Worm (Caenorhabditis elegans): ENCODE results near the gene klp-6.
A peak's percentile ranks its signal among the peaks of the same experiment; 100 is the strongest.

klp-6 gene

DNA sequence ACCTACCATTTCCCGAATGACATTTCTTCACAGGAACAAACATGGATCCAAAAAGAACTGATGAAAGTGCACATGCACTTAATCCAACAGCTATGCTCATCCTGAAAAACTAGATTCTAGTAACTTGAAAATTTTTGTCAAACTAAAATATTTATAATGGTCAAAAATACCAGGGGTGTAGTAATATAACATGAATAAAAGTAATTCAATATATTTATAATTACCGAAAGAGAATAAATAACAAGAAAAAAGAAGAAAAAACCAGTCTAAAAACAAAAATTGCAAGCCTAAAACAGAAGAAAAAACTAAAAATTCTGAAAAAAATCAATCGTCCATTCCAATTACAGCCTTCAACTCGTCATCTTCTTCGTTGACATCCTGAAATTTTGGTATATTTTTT is 26.1 kb upstream of the klp-6 start, which contains the start of gene R144.6:
Gene R144.6, minus strand, starts transcription at position 101 of the 400 bp plus-strand sequence.
- TF ChIP-seq scrt-1 (GFP tag; IDR thresholded peaks at IDR 0.05): no peak
- TF ChIP-seq aly-1 (tag; optimal IDR thresholded peaks at IDR 0.05): no peak
- no peak for TF ChIP-seq B0310.2 (tag; optimal IDR thresholded peaks at IDR 0.05)
- no peak for TF ChIP-seq hnd-1 (tag; optimal IDR thresholded peaks at IDR 0.05)
- no peak for TF ChIP-seq tbx-11 (GFP tag; IDR thresholded peaks at IDR 0.05)
- TF ChIP-seq hmg-4 (GFP tag; optimal IDR thresholded peaks at IDR 0.05): no peak
- no peak for TF ChIP-seq F13C5.2 (tag; optimal IDR thresholded peaks at IDR 0.05)
- TF ChIP-seq ama-1 (optimal IDR thresholded peaks at IDR 0.05): no peak
- TF ChIP-seq ceh-13 (GFP tag; optimal IDR thresholded peaks at IDR 0.05): no peak
- no peak for TF ChIP-seq pes-1 (GFP tag; IDR thresholded peaks at IDR 0.05)
- no peak for TF ChIP-seq ceh-36 (tag; optimal IDR thresholded peaks at IDR 0.05)
- no peak for TF ChIP-seq ets-7 (tag; optimal IDR thresholded peaks at IDR 0.05)
- TF ChIP-seq tbx-37 (GFP tag; conservative IDR thresholded peaks at IDR 0.05): no peak
- TF ChIP-seq hmbx-1 (tag; optimal IDR thresholded peaks at IDR 0.05): no peak
- TF ChIP-seq tra-4 (tag; optimal IDR thresholded peaks at IDR 0.05): no peak
- TF ChIP-seq flt-1 (GFP tag; IDR thresholded peaks at IDR 0.05): no peak
- TF ChIP-seq sea-1 (GFP tag; conservative IDR thresholded peaks at IDR 0.05): no peak

DNA sequence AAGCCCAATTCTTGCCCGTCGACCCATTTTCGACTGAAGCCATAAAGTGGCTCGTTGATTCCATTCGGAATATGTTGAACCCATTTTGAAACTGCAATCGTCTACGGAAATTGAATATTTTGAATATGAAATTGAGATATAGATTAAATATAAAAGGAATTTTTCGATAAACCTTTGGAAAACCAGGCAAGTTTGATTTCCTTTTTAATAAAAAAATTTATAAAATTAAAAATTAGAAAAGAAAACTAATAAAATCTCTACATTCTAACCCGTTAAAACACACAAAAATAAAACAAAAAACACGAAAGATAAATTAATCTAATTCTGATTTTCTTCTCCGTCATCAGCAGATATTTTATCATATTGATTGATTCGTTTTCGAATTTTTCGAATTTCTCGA is 23.8 kb upstream of the klp-6 start, which contains the start of gene R144.12:
Gene R144.12, minus strand, starts transcription at position 101 of the 400 bp plus-strand sequence.
- TF ChIP-seq hmg-4 (GFP tag; optimal IDR thresholded peaks at IDR 0.05) (no peak), tra-4 (tag; optimal IDR thresholded peaks at IDR 0.05) (no peak), pes-1 (GFP tag; IDR thresholded peaks at IDR 0.05) (no peak), hnd-1 (tag; optimal IDR thresholded peaks at IDR 0.05) (no peak), ets-7 (tag; optimal IDR thresholded peaks at IDR 0.05) (no peak), B0310.2 (tag; optimal IDR thresholded peaks at IDR 0.05) (no peak), aly-1 (tag; optimal IDR thresholded peaks at IDR 0.05) (no peak), hmbx-1 (tag; optimal IDR thresholded peaks at IDR 0.05) (no peak), sea-1 (GFP tag; conservative IDR thresholded peaks at IDR 0.05) (no peak)

DNA sequence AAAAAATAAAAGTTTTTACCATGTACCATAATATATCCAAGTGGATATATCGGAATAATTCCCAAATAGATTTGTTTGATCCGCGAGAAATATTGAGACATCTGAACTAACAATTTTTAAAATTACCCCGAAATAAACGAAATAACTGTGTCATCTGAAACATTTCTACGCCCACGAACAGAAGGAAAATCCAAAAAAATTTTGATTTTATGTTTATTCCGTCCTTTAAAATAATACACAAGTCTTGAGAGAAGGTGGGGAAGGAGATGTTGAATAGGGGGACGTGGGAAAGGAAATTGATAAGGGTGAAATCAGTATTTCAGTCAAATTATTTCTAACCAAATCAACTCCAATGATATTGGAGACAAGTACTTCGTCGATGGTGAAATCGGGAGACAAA is 22.0 kb upstream of the klp-6 start, which contains the start of gene R144.11:
Gene R144.11, minus strand, starts transcription at position 101 of the 400 bp plus-strand sequence.
- TF ChIP-seq ama-1 (optimal IDR thresholded peaks at IDR 0.05) (no peak), ceh-36 (tag; optimal IDR thresholded peaks at IDR 0.05) (no peak), B0310.2 (tag; optimal IDR thresholded peaks at IDR 0.05) (no peak), pes-1 (GFP tag; IDR thresholded peaks at IDR 0.05) (no peak), aly-1 (tag; optimal IDR thresholded peaks at IDR 0.05) (no peak)

DNA sequence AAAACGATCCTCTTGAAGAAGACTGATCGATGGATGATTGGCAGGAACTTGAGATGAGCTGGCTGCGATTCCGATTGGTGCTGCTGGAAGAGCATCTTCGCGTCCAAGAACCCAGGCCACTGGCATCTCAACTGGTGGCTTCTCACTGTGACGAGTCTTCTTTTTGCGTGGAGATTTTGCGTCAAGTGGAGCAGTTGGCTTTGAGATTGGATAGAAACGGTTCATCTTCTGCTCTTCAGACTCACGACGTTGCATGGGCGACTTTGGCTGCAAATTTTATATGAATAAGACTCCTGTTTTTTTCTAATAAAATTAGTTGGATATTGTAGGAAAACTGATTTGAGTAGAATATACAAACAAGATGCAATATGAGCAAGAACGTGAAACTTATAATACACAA is 20.0 kb upstream of the klp-6 start:
- no peak for TF ChIP-seq pes-1 (GFP tag; IDR thresholded peaks at IDR 0.05)
- no peak for TF ChIP-seq ets-7 (tag; optimal IDR thresholded peaks at IDR 0.05)
- no peak for TF ChIP-seq ceh-36 (tag; optimal IDR thresholded peaks at IDR 0.05)
- TF ChIP-seq scrt-1 (GFP tag; IDR thresholded peaks at IDR 0.05): no peak
- TF ChIP-seq hmg-4 (GFP tag; optimal IDR thresholded peaks at IDR 0.05): no peak
- TF ChIP-seq sea-1 (GFP tag; conservative IDR thresholded peaks at IDR 0.05): no peak
- no peak for TF ChIP-seq aly-1 (tag; optimal IDR thresholded peaks at IDR 0.05)
- TF ChIP-seq ama-1 (optimal IDR thresholded peaks at IDR 0.05): no peak
- no peak for TF ChIP-seq tbx-37 (GFP tag; conservative IDR thresholded peaks at IDR 0.05)
- TF ChIP-seq tra-4 (tag; optimal IDR thresholded peaks at IDR 0.05): no peak
- no peak for TF ChIP-seq F13C5.2 (tag; optimal IDR thresholded peaks at IDR 0.05)
- TF ChIP-seq ceh-13 (GFP tag; optimal IDR thresholded peaks at IDR 0.05): no peak
- no peak for TF ChIP-seq tbx-11 (GFP tag; IDR thresholded peaks at IDR 0.05)
- no peak for TF ChIP-seq hmbx-1 (tag; optimal IDR thresholded peaks at IDR 0.05)
- no peak for TF ChIP-seq flt-1 (GFP tag; IDR thresholded peaks at IDR 0.05)

DNA sequence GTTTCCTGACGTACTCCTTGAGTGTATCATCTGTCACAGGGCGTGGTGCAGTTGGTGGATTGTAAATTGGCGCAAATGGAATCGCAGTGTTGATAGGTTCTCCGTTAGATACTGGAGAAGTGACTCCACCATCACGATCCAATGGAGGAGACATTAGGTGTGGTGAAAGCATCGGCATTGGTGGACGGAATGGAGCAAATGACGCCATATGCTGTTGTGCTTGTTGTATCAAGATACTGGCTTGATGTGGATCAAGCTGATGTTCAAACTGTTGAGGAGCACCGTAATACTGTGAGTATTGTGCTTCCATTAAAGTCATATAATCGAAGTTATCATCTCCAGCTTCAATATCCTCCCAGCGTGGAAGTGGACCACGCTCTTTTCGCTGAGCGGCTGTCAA is 18.3 kb upstream of the klp-6 start:
- TF ChIP-seq ceh-13 (GFP tag; optimal IDR thresholded peaks at IDR 0.05): no peak
- no peak for TF ChIP-seq ets-7 (tag; optimal IDR thresholded peaks at IDR 0.05)
- TF ChIP-seq tra-4 (tag; optimal IDR thresholded peaks at IDR 0.05): no peak
- TF ChIP-seq pes-1 (GFP tag; IDR thresholded peaks at IDR 0.05): no peak
- no peak for TF ChIP-seq tbx-11 (GFP tag; IDR thresholded peaks at IDR 0.05)
- TF ChIP-seq ama-1 (optimal IDR thresholded peaks at IDR 0.05): no peak
- TF ChIP-seq aly-1 (tag; optimal IDR thresholded peaks at IDR 0.05): no peak
- TF ChIP-seq sea-1 (GFP tag; conservative IDR thresholded peaks at IDR 0.05): no peak
- TF ChIP-seq hnd-1 (tag; optimal IDR thresholded peaks at IDR 0.05): no peak
- no peak for TF ChIP-seq hmg-4 (GFP tag; optimal IDR thresholded peaks at IDR 0.05)

DNA sequence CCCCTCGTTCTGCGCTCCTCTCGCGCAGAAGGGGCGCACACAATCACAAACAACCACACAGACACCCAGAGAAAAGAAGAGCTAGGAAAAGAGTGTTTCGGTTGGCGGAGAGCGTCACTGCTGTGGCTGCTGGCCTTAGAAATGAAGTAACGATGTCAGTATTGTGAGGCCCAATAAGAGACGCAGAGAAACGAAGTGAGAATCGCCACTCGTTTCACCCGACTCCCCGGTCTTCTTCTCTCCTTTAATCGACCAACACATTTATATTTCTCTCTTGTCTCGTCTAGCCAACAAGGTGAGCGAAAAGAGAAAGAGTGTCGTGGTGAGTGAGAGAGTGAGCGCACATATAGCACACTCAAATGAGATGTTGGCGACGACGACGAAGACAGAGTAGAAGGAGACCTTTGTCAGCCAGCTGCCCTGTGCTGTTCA is 16.8 kb upstream of the klp-6 start:
- TF ChIP-seq hmg-4 (GFP tag; optimal IDR thresholded peaks at IDR 0.05): peak; percentile 88
- TF ChIP-seq pes-1 (GFP tag; IDR thresholded peaks at IDR 0.05): peak; percentile 48; the same call in 1 of the 2 replicates
- TF ChIP-seq tbx-11 (GFP tag; IDR thresholded peaks at IDR 0.05): 0 out of 2 replicates have a peak, but pooled peaks have one; percentile 3
- TF ChIP-seq flt-1 (GFP tag; IDR thresholded peaks at IDR 0.05): no peak
- TF ChIP-seq scrt-1 (GFP tag; IDR thresholded peaks at IDR 0.05): peak; percentile 14; the same call in 1 of the 2 replicates
- no peak for TF ChIP-seq B0310.2 (tag; optimal IDR thresholded peaks at IDR 0.05)
- TF ChIP-seq ceh-36 (tag; optimal IDR thresholded peaks at IDR 0.05): no peak
- peak; percentile 74 for TF ChIP-seq F13C5.2 (tag; optimal IDR thresholded peaks at IDR 0.05)
- TF ChIP-seq aly-1 (tag; optimal IDR thresholded peaks at IDR 0.05): peak; percentile 64
- TF ChIP-seq sea-1 (GFP tag; conservative IDR thresholded peaks at IDR 0.05): 0 out of 2 replicates have a peak, but pooled peaks have one; percentile 39

DNA sequence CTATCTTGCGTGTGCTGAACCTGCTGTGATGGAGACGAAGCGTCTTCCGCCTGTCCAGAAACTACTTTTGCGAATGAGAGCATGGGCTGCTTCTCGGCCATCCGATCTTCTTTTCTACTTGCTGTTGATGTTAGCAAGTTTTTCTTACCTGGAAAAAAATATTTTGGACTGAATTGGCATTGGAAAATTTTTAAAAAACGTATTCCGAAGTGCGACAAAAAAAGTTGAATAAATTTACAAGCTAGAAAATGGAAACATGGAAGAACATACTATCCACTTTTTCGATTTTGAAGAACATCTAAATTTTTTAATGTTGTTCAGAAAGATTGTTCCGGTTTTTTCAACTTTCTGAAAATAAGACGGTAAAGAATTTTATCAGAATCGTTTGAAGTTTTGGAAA is 13.2 kb upstream of the klp-6 start, which contains the start of gene larp-1:
Gene larp-1, minus strand, starts transcription at position 101 of the 400 bp plus-strand sequence.
- no peak for TF ChIP-seq ets-7 (tag; optimal IDR thresholded peaks at IDR 0.05)
- no peak for TF ChIP-seq scrt-1 (GFP tag; IDR thresholded peaks at IDR 0.05)

DNA sequence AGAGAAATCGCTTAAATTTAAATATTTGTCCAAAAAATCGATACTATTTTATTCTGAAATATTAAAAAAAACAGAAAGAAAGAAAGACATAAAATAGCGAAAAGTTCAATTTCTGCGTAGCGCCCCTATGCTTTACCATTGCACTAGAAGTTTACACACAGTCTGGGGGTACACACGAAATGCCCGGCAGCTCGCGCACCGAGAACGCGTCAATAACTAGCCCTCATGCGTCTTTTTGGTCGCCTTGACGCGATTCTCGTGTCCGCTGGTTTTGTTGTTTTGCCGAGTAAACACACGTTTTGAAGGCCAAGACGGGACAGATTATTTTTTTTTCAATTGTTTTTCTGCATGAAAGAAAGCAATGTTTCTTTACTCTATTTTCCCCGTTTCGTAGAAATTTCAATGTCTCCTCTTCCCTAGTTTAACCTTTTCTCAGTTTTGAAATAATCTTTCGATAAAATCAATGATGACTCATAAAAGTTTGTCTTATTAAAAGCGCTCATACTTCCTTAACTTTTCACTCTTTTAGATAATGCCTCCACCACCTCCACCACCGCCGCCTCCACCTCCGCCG is 12.5 kb upstream of the klp-6 start, which contains the start of gene wip-1:
Gene wip-1, plus strand, starts transcription at position 524 of the 574 bp plus-strand sequence.
- TF ChIP-seq ets-7 (tag; optimal IDR thresholded peaks at IDR 0.05) (peak; percentile 44), flt-1 (GFP tag; IDR thresholded peaks at IDR 0.05) (peak; percentile 75), sea-1 (GFP tag; conservative IDR thresholded peaks at IDR 0.05) (0 out of 2 replicates have a peak, but pooled peaks have one; percentile 35), ceh-36 (tag; optimal IDR thresholded peaks at IDR 0.05) (no peak), ceh-13 (GFP tag; optimal IDR thresholded peaks at IDR 0.05) (peak; percentile 22), tbx-37 (GFP tag; conservative IDR thresholded peaks at IDR 0.05) (peak; percentile 67; the same call in 1 of the 2 replicates), pes-1 (GFP tag; IDR thresholded peaks at IDR 0.05) (peak; percentile 77), B0310.2 (tag; optimal IDR thresholded peaks at IDR 0.05) (no peak), F13C5.2 (tag; optimal IDR thresholded peaks at IDR 0.05) (peak; percentile 93), hnd-1 (tag; optimal IDR thresholded peaks at IDR 0.05) (no peak), tbx-11 (GFP tag; IDR thresholded peaks at IDR 0.05) (peak; percentile 67), scrt-1 (GFP tag; IDR thresholded peaks at IDR 0.05) (peak; percentile 65), hmbx-1 (tag; optimal IDR thresholded peaks at IDR 0.05) (no peak), ama-1 (optimal IDR thresholded peaks at IDR 0.05) (no peak), aly-1 (tag; optimal IDR thresholded peaks at IDR 0.05) (peak; percentile 56), tra-4 (tag; optimal IDR thresholded peaks at IDR 0.05) (peak; percentile 65), hmg-4 (GFP tag; optimal IDR thresholded peaks at IDR 0.05) (peak; percentile 95)
